Worm (Caenorhabditis elegans): ENCODE data around the gene asp-3.

Gene asp-3

ce11 chrX:6795843-6796521 is 5.1 kb downstream of the asp-3 start:
- no peak for TF ChIP-seq fos-1 (tag; optimal IDR thresholded peaks at IDR 0.05)
- no peak for TF ChIP-seq lsy-12 (tag; optimal IDR thresholded peaks at IDR 0.05)
- TF ChIP-seq elt-1 (tag; optimal IDR thresholded peaks at IDR 0.05) = peak; percentile 81
- no peak for TF ChIP-seq lin-15B (tag; optimal IDR thresholded peaks at IDR 0.05)
- TF ChIP-seq nhr-28 (tag; optimal IDR thresholded peaks at IDR 0.05) = no peak
- TF ChIP-seq nhr-76 (tag; optimal IDR thresholded peaks at IDR 0.05) = no peak

ce11 chrX:6799776-6800175 is 8.9 kb downstream of the asp-3 start, which contains the start of gene M03A8.3:
Gene M03A8.3, plus strand, starts transcription at chrX:6800053.
- TF ChIP-seq nhr-25 (tag; optimal IDR thresholded peaks at IDR 0.05) = no peak
- TF ChIP-seq lin-15B (tag; optimal IDR thresholded peaks at IDR 0.05) = no peak
- no peak for TF ChIP-seq elt-3 (tag; optimal IDR thresholded peaks at IDR 0.05)
- TF ChIP-seq elt-2 (tag; optimal IDR thresholded peaks at IDR 0.05) = peak; percentile 48
- no peak for TF ChIP-seq nhr-77 (tag; optimal IDR thresholded peaks at IDR 0.05)
- TF ChIP-seq pqm-1 (tag; optimal IDR thresholded peaks at IDR 0.05) = peak; percentile 1
- TF ChIP-seq nhr-67 (tag; optimal IDR thresholded peaks at IDR 0.05) = no peak
- no peak for TF ChIP-seq jun-1 (tag; optimal IDR thresholded peaks at IDR 0.05)
- TF ChIP-seq ztf-4 (tag; optimal IDR thresholded peaks at IDR 0.05) = no peak

- TF ChIP-seq ztf-4 (tag; optimal IDR thresholded peaks at IDR 0.05) = no peak
- no peak for TF ChIP-seq nhr-11 (tag; optimal IDR thresholded peaks at IDR 0.05)
- no peak for TF ChIP-seq ceh-16 (tag; optimal IDR thresholded peaks at IDR 0.05)
- no peak for TF ChIP-seq nhr-23 (tag; optimal IDR thresholded peaks at IDR 0.05)
Observed at ce11 chrX:6801546-6801945, 10.7 kb downstream of the asp-3 start.

ce11 chrX:6804405-6804804 is 13.5 kb downstream of the asp-3 start:
- TF ChIP-seq nhr-43 (tag; optimal IDR thresholded peaks at IDR 0.05; ENCODE audit: poor library complexity, severe bottlenecking) (no peak), fkh-10 (GFP tag; optimal IDR thresholded peaks at IDR 0.05) (no peak), fkh-2 (tag; optimal IDR thresholded peaks at IDR 0.05) (no peak), zag-1 (tag; optimal IDR thresholded peaks at IDR 0.05) (no peak)

- TF ChIP-seq nhr-76 (tag; optimal IDR thresholded peaks at IDR 0.05) (no peak), nhr-25 (tag; optimal IDR thresholded peaks at IDR 0.05) (peak; percentile 15), nhr-23 (tag; optimal IDR thresholded peaks at IDR 0.05) (peak; percentile 47), ceh-16 (tag; optimal IDR thresholded peaks at IDR 0.05) (no peak), nhr-77 (tag; optimal IDR thresholded peaks at IDR 0.05) (no peak), nfya-1 (tag; optimal IDR thresholded peaks at IDR 0.05; ENCODE audit: insufficient read depth) (peak; percentile 80), zag-1 (tag; optimal IDR thresholded peaks at IDR 0.05) (no peak), ama-1 (optimal IDR thresholded peaks at IDR 0.05) (peak; percentile 46), ceh-9 (tag; optimal IDR thresholded peaks at IDR 0.05) (no peak), pqm-1 (tag; optimal IDR thresholded peaks at IDR 0.05) (peak; percentile 79), elt-1 (tag; optimal IDR thresholded peaks at IDR 0.05) (no peak), egl-5 (tag; optimal IDR thresholded peaks at IDR 0.05) (peak; percentile 69), unc-62 (GFP tag; optimal IDR thresholded peaks at IDR 0.05) (no peak), nhr-28 (tag; optimal IDR thresholded peaks at IDR 0.05) (no peak), snpc-4 (tag; optimal IDR thresholded peaks at IDR 0.05) (peak; percentile 4), eor-1 (tag; optimal IDR thresholded peaks at IDR 0.05) (no peak), lin-15B (tag; optimal IDR thresholded peaks at IDR 0.05) (peak; percentile 44), nhr-237 (tag; optimal IDR thresholded peaks at IDR 0.05) (no peak), ceh-28 (tag; optimal IDR thresholded peaks at IDR 0.05) (peak; percentile 68), ztf-11 (tag; optimal IDR thresholded peaks at IDR 0.05) (no peak), lin-39 (tag; optimal IDR thresholded peaks at IDR 0.05) (no peak), tbx-2 (tag; optimal IDR thresholded peaks at IDR 0.05) (no peak), ztf-4 (tag; optimal IDR thresholded peaks at IDR 0.05) (no peak), jun-1 (tag; optimal IDR thresholded peaks at IDR 0.05) (peak; percentile 70), elt-2 (tag; optimal IDR thresholded peaks at IDR 0.05) (peak; percentile 85), pha-4 (tag; optimal IDR thresholded peaks at IDR 0.05) (peak; percentile 83), hmg-11 (tag; optimal IDR thresholded peaks at IDR 0.05) (peak; percentile 22), nhr-67 (tag; optimal IDR thresholded peaks at IDR 0.05) (no peak), skn-1 (tag; optimal IDR thresholded peaks at IDR 0.05) (peak; percentile 51), fos-1 (tag; optimal IDR thresholded peaks at IDR 0.05) (no peak)
Observed at ce11 chrX:6804857-6805256, 14.0 kb downstream of the asp-3 start.
